Worm (Caenorhabditis elegans) whole organism, L3 larva: ENCODE measurements around the gene Y49E10.10.
A peak's percentile ranks its signal among the peaks of the same experiment; 100 is the strongest.

ENCODE experiments used
- R02D3.7 ChIP-seq: fragments of 150-350 bp; optimal IDR thresholded peaks from 2 replicates; lab custom pipeline; 2014; ENCODE audit warnings: missing biosample characterization, missing genetic modification characterization
- ZK546.5 ChIP-seq: sonication (generic microtip); optimal IDR thresholded peaks from 2 replicates; lab custom pipeline; 2017; ENCODE audit warnings: missing biosample characterization, missing genetic modification characterization
- aly-2 ChIP-seq: fragments of 150-350 bp; optimal IDR thresholded peaks from 2 replicates; lab custom pipeline; 2014; ENCODE audit warnings: missing biosample characterization, missing genetic modification characterization
- ama-1 ChIP-seq: fragments of 150-350 bp; optimal IDR thresholded peaks from 2 replicates; lab custom pipeline; 2018
- ceh-16 ChIP-seq: sonication (generic microtip); optimal IDR thresholded peaks from 2 replicates; lab custom pipeline; 2017; ENCODE audit warnings: missing biosample characterization, missing genetic modification characterization
- ceh-28 ChIP-seq: fragments of 150-350 bp; optimal IDR thresholded peaks from 2 replicates; lab custom pipeline; 2014; ENCODE audit warnings: missing biosample characterization, missing genetic modification reagents, missing genetic modification characterization
- ceh-82 ChIP-seq: fragments of 150-350 bp; optimal IDR thresholded peaks from 2 replicates; lab custom pipeline; 2014; ENCODE audit warnings: missing biosample characterization, missing genetic modification characterization
- ceh-9 ChIP-seq: sonication (generic microtip); optimal IDR thresholded peaks from 2 replicates; lab custom pipeline; 2018; ENCODE audit warnings: missing biosample characterization, missing genetic modification characterization
- daf-12 ChIP-seq: fragments of 150-350 bp; optimal IDR thresholded peaks from 2 replicates; lab custom pipeline; 2014; ENCODE audit warnings: missing biosample characterization, missing genetic modification reagents, missing genetic modification characterization
- egl-27 ChIP-seq: sonication (generic microtip); optimal IDR thresholded peaks from 4 replicates; lab custom pipeline; 2017; ENCODE audit warnings: missing biosample characterization, missing genetic modification reagents, missing genetic modification characterization
- egl-5 ChIP-seq: fragments of 150-350 bp; optimal IDR thresholded peaks from 2 replicates; lab custom pipeline; 2017; ENCODE audit warnings: missing biosample characterization, missing genetic modification reagents, missing genetic modification characterization, inconsistent platforms
- elt-1 ChIP-seq: fragments of 150-350 bp; optimal IDR thresholded peaks from 2 replicates; lab custom pipeline; 2014; ENCODE audit warnings: missing biosample characterization, missing genetic modification characterization
- elt-2 ChIP-seq: sonication (generic microtip); optimal IDR thresholded peaks from 2 replicates; lab custom pipeline; 2016; ENCODE audit warnings: missing genetic modification reagents, mild to moderate bottlenecking, missing genetic modification characterization, missing compliant biosample characterization
- elt-3 ChIP-seq, 3 experiments: fragments of 150-350 bp in 1 of 3; sonication (generic microtip) in 2 of 3; optimal IDR thresholded peaks; 2 replicates in 2 of 3; 4 replicates in 1 of 3; lab custom pipeline; 2014 to 2017; ENCODE audit warnings: missing biosample characterization in 3 of 3, missing genetic modification characterization in 3 of 3
- eor-1 ChIP-seq, 2 experiments: fragments of 150-350 bp; optimal IDR thresholded peaks; 2 replicates each; lab custom pipeline; 2014 to 2018; ENCODE audit warnings: missing biosample characterization in 2 of 2, missing genetic modification characterization in 2 of 2
- fkh-10 ChIP-seq: sonication (generic microtip); optimal IDR thresholded peaks from 2 replicates; lab custom pipeline; 2017; ENCODE audit warnings: missing biosample characterization, missing genetic modification reagents, missing genetic modification characterization
- fkh-2 ChIP-seq: fragments of 150-350 bp; optimal IDR thresholded peaks from 2 replicates; lab custom pipeline; 2014; ENCODE audit warnings: missing biosample characterization, missing genetic modification reagents, missing genetic modification characterization
- fos-1 ChIP-seq: fragments of 150-350 bp; optimal IDR thresholded peaks from 2 replicates; lab custom pipeline; 2014; ENCODE audit warnings: missing biosample characterization, missing genetic modification characterization
- hmg-11 ChIP-seq: sonication (generic microtip); optimal IDR thresholded peaks from 2 replicates; lab custom pipeline; 2016; ENCODE audit warnings: missing genetic modification characterization, missing compliant biosample characterization
- jun-1 ChIP-seq: fragments of 150-350 bp; optimal IDR thresholded peaks from 2 replicates; lab custom pipeline; 2014; ENCODE audit warnings: missing biosample characterization, missing genetic modification reagents, missing genetic modification characterization
- lin-15B ChIP-seq: fragments of 150-350 bp; optimal IDR thresholded peaks from 2 replicates; lab custom pipeline; 2014; ENCODE audit warnings: missing biosample characterization, missing genetic modification characterization
- lin-39 ChIP-seq: fragments of 150-350 bp; optimal IDR thresholded peaks from 2 replicates; lab custom pipeline; 2018; ENCODE audit warnings: missing biosample characterization, missing genetic modification reagents, missing genetic modification characterization
- lsy-12 ChIP-seq: sonication (generic microtip); optimal IDR thresholded peaks from 2 replicates; lab custom pipeline; 2016; ENCODE audit warnings: mild to moderate bottlenecking, missing genetic modification characterization, missing compliant biosample characterization
- mdl-1 ChIP-seq: fragments of 150-350 bp; optimal IDR thresholded peaks from 2 replicates; lab custom pipeline; 2014; ENCODE audit warnings: missing biosample characterization, missing genetic modification characterization
- mml-1 ChIP-seq: fragments of 150-350 bp; sonication (generic microtip); optimal IDR thresholded peaks from 3 replicates; lab custom pipeline; 2014; ENCODE audit warnings: missing biosample characterization, missing genetic modification characterization
- nfya-1 ChIP-seq: sonication (generic microtip); optimal IDR thresholded peaks from 2 replicates; lab custom pipeline; 2017; ENCODE audit warnings: missing genetic modification characterization, mild to moderate bottlenecking, missing compliant biosample characterization, antibody characterized with exemption, moderate library complexity; ENCODE audit not compliant: insufficient read depth
- nhr-11 ChIP-seq: fragments of 150-350 bp; optimal IDR thresholded peaks from 2 replicates; lab custom pipeline; 2014; ENCODE audit warnings: missing biosample characterization, missing genetic modification characterization
- nhr-12 ChIP-seq: fragments of 150-350 bp; optimal IDR thresholded peaks from 2 replicates; lab custom pipeline; 2014; ENCODE audit warnings: missing biosample characterization, missing genetic modification characterization
- nhr-23 ChIP-seq: fragments of 150-350 bp; optimal IDR thresholded peaks from 2 replicates; lab custom pipeline; 2014; ENCODE audit warnings: missing biosample characterization, missing genetic modification reagents, missing genetic modification characterization
- nhr-237 ChIP-seq: fragments of 150-350 bp; optimal IDR thresholded peaks from 2 replicates; lab custom pipeline; 2014; ENCODE audit warnings: missing biosample characterization, missing genetic modification characterization
- nhr-25 ChIP-seq: sonication (generic microtip); optimal IDR thresholded peaks from 2 replicates; lab custom pipeline; 2017; ENCODE audit warnings: missing biosample characterization, missing genetic modification characterization
- nhr-28 ChIP-seq: fragments of 150-350 bp; optimal IDR thresholded peaks from 2 replicates; lab custom pipeline; 2014; ENCODE audit warnings: missing biosample characterization, missing genetic modification characterization
- nhr-43 ChIP-seq: sonication (generic microtip); optimal IDR thresholded peaks from 2 replicates; lab custom pipeline; 2016; ENCODE audit warnings: mild to moderate bottlenecking, missing genetic modification characterization, missing compliant biosample characterization; ENCODE audit not compliant: poor library complexity, severe bottlenecking
- nhr-67 ChIP-seq: fragments of 150-350 bp; optimal IDR thresholded peaks from 2 replicates; lab custom pipeline; 2014; ENCODE audit warnings: missing biosample characterization, missing genetic modification characterization
- nhr-76 ChIP-seq: fragments of 150-350 bp; sonication (generic microtip); optimal IDR thresholded peaks from 5 replicates; lab custom pipeline; 2014; ENCODE audit warnings: missing biosample characterization, missing genetic modification characterization
- nhr-77 ChIP-seq: fragments of 150-350 bp; optimal IDR thresholded peaks from 2 replicates; lab custom pipeline; 2014; ENCODE audit warnings: missing biosample characterization, missing genetic modification characterization
- pha-4 ChIP-seq: fragments of 150-350 bp; optimal IDR thresholded peaks from 2 replicates; lab custom pipeline; 2014; ENCODE audit warnings: missing biosample characterization, missing genetic modification reagents, missing genetic modification characterization
- pqm-1 ChIP-seq: fragments of 150-350 bp; optimal IDR thresholded peaks from 2 replicates; lab custom pipeline; 2017; ENCODE audit warnings: missing biosample characterization, missing genetic modification characterization, inconsistent platforms
- sea-2 ChIP-seq: fragments of 150-350 bp; sonication (generic microtip); optimal IDR thresholded peaks from 4 replicates; lab custom pipeline; 2014; ENCODE audit warnings: missing biosample characterization, missing genetic modification reagents, missing genetic modification characterization
- skn-1 ChIP-seq: fragments of 150-350 bp; optimal IDR thresholded peaks from 2 replicates; lab custom pipeline; 2014; ENCODE audit warnings: missing biosample characterization, missing genetic modification characterization
- snpc-4 ChIP-seq: fragments of 150-350 bp; optimal IDR thresholded peaks from 2 replicates; lab custom pipeline; 2014; ENCODE audit warnings: missing biosample characterization, missing genetic modification characterization
- tbx-2 ChIP-seq: sonication (generic microtip); optimal IDR thresholded peaks from 2 replicates; lab custom pipeline; 2016; ENCODE audit warnings: mild to moderate bottlenecking, missing genetic modification characterization, missing compliant biosample characterization
- unc-39 ChIP-seq: sonication (generic microtip); optimal IDR thresholded peaks from 4 replicates; lab custom pipeline; 2017; ENCODE audit warnings: missing biosample characterization, missing genetic modification characterization
- unc-62 ChIP-seq: fragments of 150-350 bp; sonication (generic microtip); optimal IDR thresholded peaks from 4 replicates; lab custom pipeline; 2014; ENCODE audit warnings: missing biosample characterization, missing genetic modification reagents, missing genetic modification characterization
- zag-1 ChIP-seq: fragments of 150-350 bp; optimal IDR thresholded peaks from 2 replicates; lab custom pipeline; 2014; ENCODE audit warnings: missing biosample characterization, missing genetic modification characterization
- ztf-11 ChIP-seq: fragments of 150-350 bp; optimal IDR thresholded peaks from 2 replicates; lab custom pipeline; 2014; ENCODE audit warnings: missing biosample characterization, missing genetic modification characterization
- ztf-4 ChIP-seq: fragments of 150-350 bp; optimal IDR thresholded peaks from 2 replicates; lab custom pipeline; 2014; ENCODE audit warnings: missing biosample characterization, missing genetic modification characterization

Gene Y49E10.10

ce11 chrIII:12395085-12395484 is at the start of gene Y49E10.10:
Gene Y49E10.10, plus strand, starts transcription at chrIII:12395465.
- TF ChIP-seq ZK546.5 = no peak
- TF ChIP-seq ceh-28 (tag; lab: Kevin White, UChicago) = peak; percentile 90

DNA sequence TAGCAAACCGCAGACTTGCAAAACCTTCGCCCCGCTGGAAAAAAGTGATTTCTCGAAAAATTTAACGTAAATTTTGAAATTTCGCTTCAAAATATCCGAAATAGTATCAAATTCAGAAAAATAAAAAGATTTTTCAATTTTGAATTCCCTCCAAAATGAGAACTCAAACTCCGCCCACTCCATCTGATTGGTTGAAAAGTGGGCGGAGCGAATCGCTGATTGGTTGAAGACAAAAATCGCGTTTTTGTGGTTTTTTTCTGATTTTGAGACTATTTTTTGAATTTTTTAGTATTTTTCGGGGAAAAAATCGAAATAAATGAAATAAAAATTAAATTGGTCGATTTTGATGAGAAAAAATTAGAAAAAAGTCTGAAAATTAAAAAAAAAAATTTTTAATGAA is 46.2 kb upstream of the Y49E10.10 start:
- TF ChIP-seq nhr-67 (no peak), nfya-1 (tag; lab: Kevin White, UChicago) (peak; percentile 87)

DNA sequence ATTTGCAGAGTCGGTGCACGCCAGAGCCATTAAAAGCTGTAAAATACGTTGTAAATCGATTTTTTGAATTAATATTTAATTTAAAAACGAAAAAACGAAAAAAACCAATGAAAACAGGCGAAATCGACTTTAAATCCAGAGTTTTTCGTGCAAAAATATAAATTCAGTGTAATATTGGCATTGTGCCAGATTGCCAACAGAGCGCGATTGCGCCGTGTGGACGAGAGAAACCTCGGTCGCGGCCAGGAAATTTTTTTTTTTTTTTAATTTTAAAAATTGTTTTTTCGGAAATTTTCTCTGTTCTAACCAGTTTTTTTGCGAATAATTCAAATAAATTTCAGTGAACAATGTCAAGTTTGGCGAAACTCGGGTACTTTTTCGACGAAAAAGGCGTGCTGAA is 44.0 kb upstream of the Y49E10.10 start, which contains the start of the genes pph-4.1 and Y75B8A.31:
pph-4.1 (minus strand) TSS at position 36 of the 400 bp plus-strand sequence.
Y75B8A.31 (plus strand) TSS at position 342 of the 400 bp plus-strand sequence.
- TF ChIP-seq eor-1 (tag; optimal IDR thresholded peaks at IDR 0.05; lab: Kevin White, UChicago) (no peak), lin-39 (tag; lab: Kevin White, UChicago) (peak; percentile 13), ceh-9 (tag; lab: Kevin White, UChicago) (no peak), ZK546.5 (no peak), jun-1 (peak; percentile 33), egl-27 (no peak), nhr-43 (tag; lab: Kevin White, UChicago) (peak; percentile 91), ceh-16 (tag; lab: Kevin White, UChicago) (no peak), elt-2 (tag; lab: Kevin White, UChicago) (peak; percentile 54), elt-1 (tag; lab: Kevin White, UChicago) (peak; percentile 50), egl-5 (tag; lab: Kevin White, UChicago) (no peak), ceh-28 (tag; lab: Kevin White, UChicago) (peak; percentile 68), nhr-11 (tag; lab: Kevin White, UChicago) (no peak), fkh-10 (GFP tag; lab: Kevin White, UChicago) (no peak), nfya-1 (tag; lab: Kevin White, UChicago) (peak; percentile 93), aly-2 (tag; lab: Kevin White, UChicago) (no peak), fos-1 (tag; lab: Kevin White, UChicago) (no peak), nhr-237 (tag; lab: Kevin White, UChicago) (no peak), tbx-2 (peak; percentile 4), ama-1 (lab: Kevin White, UChicago) (no peak), hmg-11 (tag; lab: Kevin White, UChicago) (peak; percentile 72), fkh-2 (tag; lab: Kevin White, UChicago) (no peak), ztf-4 (tag; lab: Kevin White, UChicago) (no peak), ztf-11 (no peak), skn-1 (tag; lab: Kevin White, UChicago) (peak; percentile 43), sea-2 (GFP tag; lab: Kevin White, UChicago) (no peak), ceh-82 (tag; lab: Kevin White, UChicago) (no peak), mdl-1 (no peak), nhr-28 (no peak), unc-39 (tag; lab: Kevin White, UChicago) (no peak), pqm-1 (tag; lab: Kevin White, UChicago) (peak; percentile 45), elt-3 (tag; optimal IDR thresholded peaks at IDR 0.05; lab: Kevin White, UChicago) (no peak), nhr-76 (tag; lab: Kevin White, UChicago) (no peak), lsy-12 (peak; percentile 14), unc-62 (no peak), nhr-23 (peak; percentile 93), nhr-67 (no peak), nhr-77 (tag; lab: Kevin White, UChicago) (peak; percentile 21), mml-1 (tag; lab: Kevin White, UChicago) (no peak), lin-15B (tag; lab: Kevin White, UChicago) (peak; percentile 98), nhr-25 (tag; lab: Kevin White, UChicago) (peak; percentile 53), zag-1 (tag; lab: Kevin White, UChicago) (no peak), nhr-12 (tag; lab: Kevin White, UChicago) (no peak), pha-4 (tag; lab: Kevin White, UChicago) (peak; percentile 94), R02D3.7 (tag; lab: Kevin White, UChicago) (peak; percentile 58), snpc-4 (tag; lab: Kevin White, UChicago) (peak; percentile 89), daf-12 (tag; lab: Kevin White, UChicago) (no peak)
- TF ChIP-seq, all 47 proteins: peak for 19
